Worm (Caenorhabditis elegans): ENCODE measurements around the gene tmem-135.
A peak's percentile ranks its signal among the peaks of the same experiment; 100 is the strongest.

- TF ChIP-seq him-1 (tag; optimal IDR thresholded peaks at IDR 0.05) (no peak), W03F9.2 (tag; optimal IDR thresholded peaks at IDR 0.05) (peak; percentile 11), dao-5 (tag; optimal IDR thresholded peaks at IDR 0.05) (no peak)
These were observed 33.3 kb downstream of the tmem-135 start, which contains the start of gene dhhc-10 for ce11 chrX:4706755-4707226.
